Fruit fly (Drosophila melanogaster) whole organism, embryonic: ENCODE measurements around the gene CG43402.

Source experiments
- CG10543 ChIP-seq: fragments of 200-800 bp; sonication (Bioruptor generic); optimal IDR thresholded peaks from 3 replicates; lab custom pipeline; 2017; ENCODE audit warnings: missing biosample characterization, mild to moderate bottlenecking, missing genetic modification characterization, moderate library complexity
- CG1233 ChIP-seq: fragments of 200-800 bp; sonication (Bioruptor generic); optimal IDR thresholded peaks from 4 replicates; lab custom pipeline; 2018; ENCODE audit warnings: missing biosample characterization, mild to moderate bottlenecking, missing genetic modification characterization
- CG12659 ChIP-seq: fragments of 200-800 bp; sonication (Bioruptor generic); optimal IDR thresholded peaks from 3 replicates; lab custom pipeline; 2017; ENCODE audit warnings: mild to moderate bottlenecking, missing biosample characterization, missing genetic modification reagents, missing genetic modification characterization
- CG13775 ChIP-seq: fragments of 200-800 bp; sonication (Bioruptor generic); optimal IDR thresholded peaks from 3 replicates; lab custom pipeline; 2017; ENCODE audit warnings: missing biosample characterization, mild to moderate bottlenecking, missing genetic modification characterization
- CG14050 ChIP-seq: fragments of 200-800 bp; sonication (Bioruptor generic); IDR thresholded peaks from 3 replicates; pipeline ENCODE4 v1.3.6; 2022; ENCODE audit warnings: missing biosample characterization, missing genetic modification characterization
- CG14667 ChIP-seq: fragments of 200-800 bp; sonication (Bioruptor generic); IDR thresholded peaks from 2 replicates; pipeline ENCODE4 v1.3.6; 2022; ENCODE audit warnings: missing biosample characterization, missing genetic modification characterization
- CG15011 ChIP-seq: fragments of 200-800 bp; sonication (Bioruptor generic); optimal IDR thresholded peaks from 3 replicates; lab custom pipeline; 2018; ENCODE audit warnings: missing biosample characterization, mild to moderate bottlenecking, missing genetic modification characterization
- CG1529 ChIP-seq: fragments of 200-800 bp; sonication (Bioruptor generic); optimal IDR thresholded peaks from 3 replicates; lab custom pipeline; 2018; ENCODE audit warnings: missing biosample characterization, missing genetic modification characterization
- CG1792 ChIP-seq: fragments of 200-800 bp; sonication (Bioruptor generic); optimal IDR thresholded peaks from 2 replicates; lab custom pipeline; 2016; ENCODE audit warnings: missing biosample characterization, missing genetic modification characterization
- CG2116 ChIP-seq: fragments of 200-800 bp; sonication (Bioruptor generic); optimal IDR thresholded peaks from 3 replicates; lab custom pipeline; 2018; ENCODE audit warnings: missing biosample characterization, mild to moderate bottlenecking, missing genetic modification characterization
- CG2889 ChIP-seq: fragments of 200-800 bp; sonication (Bioruptor generic); IDR thresholded peaks from 3 replicates; pipeline ENCODE4 v1.3.6; 2022; ENCODE audit warnings: missing biosample characterization, missing genetic modification characterization
- CG32772 ChIP-seq: fragments of 200-800 bp; sonication (Bioruptor generic); IDR thresholded peaks from 2 replicates; pipeline ENCODE4 v1.3.6; 2022; ENCODE audit warnings: missing biosample characterization, missing genetic modification characterization
- CG4282 ChIP-seq: fragments of 200-800 bp; sonication (Bioruptor generic); optimal IDR thresholded peaks from 2 replicates; lab custom pipeline; 2016; ENCODE audit warnings: missing biosample characterization, missing genetic modification characterization
- CG4707 ChIP-seq: fragments of 200-800 bp; sonication (Bioruptor generic); optimal IDR thresholded peaks from 2 replicates; lab custom pipeline; 2018; ENCODE audit warnings: missing biosample characterization, mild to moderate bottlenecking, missing genetic modification characterization, moderate library complexity
- CG8944 ChIP-seq: fragments of 200-800 bp; sonication (Bioruptor generic); optimal IDR thresholded peaks from 3 replicates; lab custom pipeline; 2016; ENCODE audit warnings: missing biosample characterization, missing genetic modification characterization
- CG9727 ChIP-seq: fragments of 200-800 bp; sonication (Bioruptor generic); optimal IDR thresholded peaks from 3 replicates; lab custom pipeline; 2017; ENCODE audit warnings: missing biosample characterization, mild to moderate bottlenecking, missing genetic modification characterization
- CG9817 ChIP-seq: fragments of 200-800 bp; sonication (Bioruptor generic); optimal IDR thresholded peaks from 2 replicates; lab custom pipeline; 2018; ENCODE audit warnings: missing biosample characterization, mild to moderate bottlenecking, missing genetic modification characterization, moderate library complexity
- CG9876 ChIP-seq: fragments of 200-800 bp; sonication (Bioruptor generic); optimal IDR thresholded peaks from 2 replicates; lab custom pipeline; 2016; ENCODE audit warnings: missing biosample characterization, missing genetic modification characterization
- Ets65A ChIP-seq: fragments of 200-800 bp; sonication (Bioruptor generic); peaks from one replicate; lab custom pipeline; 2016; ENCODE audit warnings: missing biosample characterization, missing genetic modification characterization
- Fer2 ChIP-seq: fragments of 200-800 bp; sonication (Bioruptor generic); optimal IDR thresholded peaks from 2 replicates; lab custom pipeline; 2018; ENCODE audit warnings: missing biosample characterization, mild to moderate bottlenecking, missing genetic modification characterization, moderate library complexity
- HHEX ChIP-seq: fragments of 200-800 bp; sonication (Bioruptor generic); optimal IDR thresholded peaks from 3 replicates; lab custom pipeline; 2017; ENCODE audit warnings: missing biosample characterization, mild to moderate bottlenecking, missing genetic modification characterization, missing genetic modification reagents
- Hey ChIP-seq: fragments of 200-800 bp; sonication (Bioruptor generic); optimal IDR thresholded peaks from 3 replicates; lab custom pipeline; 2018; ENCODE audit warnings: missing biosample characterization, mild to moderate bottlenecking, missing genetic modification characterization
- Mrtf ChIP-seq: fragments of 200-800 bp; sonication (Bioruptor generic); IDR thresholded peaks from 3 replicates; pipeline ENCODE4 v1.3.6; 2022; ENCODE audit warnings: missing biosample characterization, missing genetic modification characterization
- Myb ChIP-seq: fragments of 200-800 bp; sonication (Bioruptor generic); optimal IDR thresholded peaks from 2 replicates; lab custom pipeline; 2016; ENCODE audit warnings: missing biosample characterization, missing genetic modification characterization
- Scr ChIP-seq: fragments of 200-800 bp; sonication (Bioruptor generic); IDR thresholded peaks from 2 replicates; pipeline ENCODE4 v1.3.6; 2022; ENCODE audit warnings: missing biosample characterization, missing genetic modification characterization; ENCODE audit not compliant: partially characterized antibody
- ase ChIP-seq: fragments of 200-800 bp; sonication (Bioruptor generic); IDR thresholded peaks from 3 replicates; pipeline ENCODE4 v1.3.6; 2022; ENCODE audit warnings: missing biosample characterization, missing genetic modification characterization
- cas ChIP-seq: fragments of 200-800 bp; sonication (Bioruptor generic); IDR thresholded peaks from 2 replicates; pipeline ENCODE4 v1.3.6; 2022; ENCODE audit warnings: missing biosample characterization, missing genetic modification characterization
- cg ChIP-seq: fragments of 200-800 bp; sonication (Bioruptor generic); optimal IDR thresholded peaks from 3 replicates; lab custom pipeline; 2019; ENCODE audit warnings: missing biosample characterization, mild to moderate bottlenecking, missing genetic modification characterization, moderate library complexity
- ci ChIP-seq: fragments of 200-800 bp; sonication (Bioruptor generic); IDR thresholded peaks from 3 replicates; pipeline ENCODE4 v1.3.6; 2022; ENCODE audit warnings: missing biosample characterization, missing genetic modification characterization
- disco-r ChIP-seq: fragments of 200-800 bp; sonication (Bioruptor generic); optimal IDR thresholded peaks from 2 replicates; lab custom pipeline; 2016; ENCODE audit warnings: missing biosample characterization, missing genetic modification characterization
- hbn ChIP-seq: fragments of 200-800 bp; sonication (Bioruptor generic); IDR thresholded peaks from 2 replicates; pipeline ENCODE4 v1.3.6; 2022; ENCODE audit warnings: missing biosample characterization, missing genetic modification characterization; ENCODE audit not compliant: partially characterized antibody
- hth ChIP-seq: fragments of >200 bp; optimal IDR thresholded peaks from 2 replicates; lab custom pipeline; 2017; ENCODE audit warnings: inconsistent platforms
- kay ChIP-seq: fragments of 200-800 bp; sonication (Bioruptor generic); optimal IDR thresholded peaks from 2 replicates; lab custom pipeline; 2016; ENCODE audit warnings: missing biosample characterization, missing genetic modification characterization
- lab ChIP-seq: fragments of 200-800 bp; sonication (Bioruptor generic); optimal IDR thresholded peaks from 3 replicates; lab custom pipeline; 2017; ENCODE audit warnings: missing biosample characterization, missing genetic modification characterization, mild to moderate bottlenecking, moderate library complexity, missing genetic modification reagents
- lov ChIP-seq, 2 experiments: fragments of 200-800 bp in 1 of 2; fragments of >200 bp in 1 of 2; sonication (Bioruptor generic) in 1 of 2; IDR thresholded peaks in 1 of 2; optimal IDR thresholded peaks in 1 of 2; 2 replicates in 1 of 2; 3 replicates in 1 of 2; pipeline versions ENCODE4 v1.3.6 to Lab custom; 2017 to 2022; ENCODE audit warnings: missing biosample characterization in 1 of 2, missing genetic modification characterization in 1 of 2
- nerfin-2 ChIP-seq: fragments of 200-800 bp; sonication (Bioruptor generic); IDR thresholded peaks from 2 replicates; pipeline ENCODE4 v1.3.6; 2022; ENCODE audit warnings: missing biosample characterization, missing genetic modification characterization; ENCODE audit not compliant: partially characterized antibody
- otp ChIP-seq: fragments of 200-800 bp; sonication (Bioruptor generic); IDR thresholded peaks from 3 replicates; pipeline ENCODE4, ENCODE4 v1.3.6; 2022; ENCODE audit warnings: missing biosample characterization, missing genetic modification characterization
- pnt ChIP-seq: fragments of 200-800 bp; sonication (Bioruptor generic); optimal IDR thresholded peaks from 3 replicates; lab custom pipeline; 2016; ENCODE audit warnings: missing biosample characterization, missing genetic modification characterization
- rib ChIP-seq: fragments of 200-800 bp; sonication (Bioruptor generic); IDR thresholded peaks from 2 replicates; pipeline ENCODE4 v1.3.6; 2022; ENCODE audit warnings: missing biosample characterization, missing genetic modification characterization
- sisA ChIP-seq: fragments of 200-800 bp; sonication (Bioruptor generic); IDR thresholded peaks from 2 replicates; pipeline ENCODE4 v1.3.6; 2022; ENCODE audit warnings: missing biosample characterization, missing genetic modification characterization
- slp2 ChIP-seq: fragments of 200-800 bp; sonication (Bioruptor generic); optimal IDR thresholded peaks from 2 replicates; lab custom pipeline; 2016; ENCODE audit warnings: missing biosample characterization, missing genetic modification characterization
- sna ChIP-seq: fragments of 200-800 bp; sonication (Bioruptor generic); IDR thresholded peaks from 2 replicates; pipeline ENCODE4 v1.3.6; 2022; ENCODE audit warnings: missing biosample characterization, missing genetic modification characterization; ENCODE audit not compliant: partially characterized antibody
- sqz ChIP-seq: fragments of 200-800 bp; sonication (Bioruptor generic); optimal IDR thresholded peaks from 3 replicates; lab custom pipeline; 2018; ENCODE audit warnings: missing biosample characterization, mild to moderate bottlenecking, missing genetic modification characterization
- sr ChIP-seq: fragments of 200-800 bp; sonication (Bioruptor generic); IDR thresholded peaks from 3 replicates; pipeline ENCODE4 v1.3.6; 2022; ENCODE audit warnings: missing biosample characterization, missing genetic modification characterization
- ssp ChIP-seq: fragments of 200-800 bp; sonication (Bioruptor generic); IDR thresholded peaks from 2 replicates; pipeline ENCODE4 v1.3.6; 2022; ENCODE audit warnings: missing biosample characterization, missing genetic modification characterization
- stc ChIP-seq: fragments of 200-800 bp; sonication (Bioruptor generic); IDR thresholded peaks from 2 replicates; pipeline ENCODE4 v1.3.6; 2022; ENCODE audit warnings: missing biosample characterization, missing genetic modification characterization
- stwl ChIP-seq: fragments of 200-800 bp; sonication (Bioruptor generic); optimal IDR thresholded peaks from 3 replicates; lab custom pipeline; 2018; ENCODE audit warnings: missing biosample characterization, mild to moderate bottlenecking, missing genetic modification characterization, moderate library complexity
- trh ChIP-seq: fragments of 200-800 bp; sonication (Bioruptor generic); optimal IDR thresholded peaks from 2 replicates; lab custom pipeline; 2016; ENCODE audit warnings: missing biosample characterization, missing genetic modification characterization
- vnd ChIP-seq: fragments of 200-800 bp; sonication (Bioruptor generic); IDR thresholded peaks from 3 replicates; pipeline ENCODE4 v1.3.6; 2022; ENCODE audit warnings: missing biosample characterization, missing genetic modification characterization; ENCODE audit not compliant: partially characterized antibody
- wor ChIP-seq: fragments of 200-800 bp; sonication (Bioruptor generic); IDR thresholded peaks from 2 replicates; pipeline ENCODE4 v1.3.6; 2022; ENCODE audit warnings: missing biosample characterization, missing genetic modification characterization
- zfh1 ChIP-seq: fragments of 200-800 bp; sonication (Bioruptor generic); IDR thresholded peaks from 3 replicates; pipeline ENCODE4 v1.3.6; 2022; ENCODE audit warnings: missing biosample characterization, missing genetic modification characterization

Gene CG43402

dm6 chr2L:1428290-1428689 lies 14.1 kb upstream of the CG43402 start, which contains the start of gene CG43401 (continued):
- TF ChIP-seq CG9817 = peak; percentile 15
- TF ChIP-seq zfh1 = peak; percentile 77; the same call in 2 of the 3 replicates
- no peak for TF ChIP-seq Hey
- peak; percentile 31 for TF ChIP-seq HHEX (GFP tag; lab: Kevin White, UChicago)
- TF ChIP-seq CG1529 (GFP tag; lab: Kevin White, UChicago) = peak; percentile 23
- no peak for TF ChIP-seq Scr (GFP tag; lab: Robert Waterston, UW)
- TF ChIP-seq CG8944 (GFP tag; lab: Kevin White, UChicago) = no peak
- 0 out of 3 replicates have a peak, but pooled peaks have one; percentile 39 for TF ChIP-seq Mrtf (GFP tag; lab: Robert Waterston, UW)
- no peak for TF ChIP-seq vnd
- TF ChIP-seq CG10543 (GFP tag; lab: Kevin White, UChicago) = no peak
- no peak for TF ChIP-seq disco-r (GFP tag; lab: Kevin White, UChicago)
- 0 out of 3 replicates have a peak, but pooled peaks have one; percentile 53 for TF ChIP-seq ase (GFP tag; lab: Robert Waterston, UW)
- peak; percentile 57 for TF ChIP-seq wor
- peak; percentile 67 for TF ChIP-seq CG32772
- TF ChIP-seq CG4707 (GFP tag; lab: Kevin White, UChicago) = no peak
- TF ChIP-seq CG1792 (GFP tag; lab: Kevin White, UChicago) = no peak
- 0 out of 2 replicates have a peak, but pooled peaks have one; percentile 23 for TF ChIP-seq CG14667
- TF ChIP-seq kay = peak; percentile 57
- no peak for TF ChIP-seq Myb (GFP tag; lab: Kevin White, UChicago)
- TF ChIP-seq nerfin-2 = no peak
- no peak for TF ChIP-seq lov (optimal IDR thresholded peaks at IDR 0.05; lab: Kevin White, UChicago)
- TF ChIP-seq lov (GFP tag; IDR thresholded peaks at IDR 0.05; lab: Robert Waterston, UW) = no peak
- TF ChIP-seq sna (GFP tag; lab: Robert Waterston, UW) = no peak
- TF ChIP-seq hbn (GFP tag; lab: Robert Waterston, UW) = no peak
- TF ChIP-seq Fer2 (tag; lab: Kevin White, UChicago) = no peak
- peak; percentile 78 for TF ChIP-seq Ets65A (GFP tag; lab: Kevin White, UChicago)
- TF ChIP-seq sqz (GFP tag; lab: Kevin White, UChicago) = no peak
- peak; percentile 52; the same call in 2 of the 3 replicates for TF ChIP-seq otp
- no peak for TF ChIP-seq rib (GFP tag; lab: Robert Waterston, UW)
- TF ChIP-seq sisA (GFP tag; lab: Robert Waterston, UW) = peak; percentile 74
- TF ChIP-seq CG12659 (GFP tag; lab: Kevin White, UChicago) = peak; percentile 25
- TF ChIP-seq sr (GFP tag; lab: Robert Waterston, UW) = no peak
- peak; percentile 46 for TF ChIP-seq ssp
- TF ChIP-seq stwl (tag; lab: Kevin White, UChicago) = no peak
- no peak for TF ChIP-seq CG9876 (GFP tag; lab: Kevin White, UChicago)
- peak; percentile 17 for TF ChIP-seq CG9727 (GFP tag; lab: Kevin White, UChicago)
- no peak for TF ChIP-seq CG13775 (GFP tag; lab: Kevin White, UChicago)
- TF ChIP-seq hth (lab: Kevin White, UChicago) = no peak
- TF ChIP-seq pnt (GFP tag; lab: Kevin White, UChicago) = peak; percentile 1
- peak; percentile 58; the same call in 1 of the 2 replicates for TF ChIP-seq stc (GFP tag; lab: Robert Waterston, UW)
- TF ChIP-seq CG2116 (GFP tag; lab: Kevin White, UChicago) = no peak
- TF ChIP-seq slp2 (GFP tag; lab: Kevin White, UChicago) = no peak
- TF ChIP-seq ci = peak; percentile 77
- TF ChIP-seq CG14050 (GFP tag; lab: Robert Waterston, UW) = peak; percentile 58; the same call in 2 of the 3 replicates
- TF ChIP-seq lab (GFP tag; lab: Kevin White, UChicago) = peak; percentile 47
- TF ChIP-seq cg (GFP tag; lab: Kevin White, UChicago) = no peak
- no peak for TF ChIP-seq trh (GFP tag; lab: Kevin White, UChicago)
- TF ChIP-seq CG2889 (GFP tag; lab: Robert Waterston, UW) = no peak
- TF ChIP-seq CG4282 = no peak
- no peak for TF ChIP-seq CG15011 (GFP tag; lab: Kevin White, UChicago)
- no peak for TF ChIP-seq CG1233 (GFP tag; lab: Kevin White, UChicago)
- TF ChIP-seq cas (GFP tag; lab: Robert Waterston, UW) = no peak
